Fruit fly (Drosophila melanogaster): ENCODE measurements around the gene CG3473.

Gene CG3473

dm6 chr2L:14536730-14537427, 26.6 kb downstream of the CG3473 start (continued):
- TF ChIP-seq CG13123 (GFP tag; optimal IDR thresholded peaks at IDR 0.05) (no peak), CG6272 (GFP tag; IDR thresholded peaks at IDR 0.05) (no peak), CG7963 (GFP tag; IDR thresholded peaks at IDR 0.05; ENCODE audit: partially characterized antibody) (no peak), Spps (tag; optimal IDR thresholded peaks at IDR 0.05) (no peak), CG6813 (GFP tag; optimal IDR thresholded peaks at IDR 0.05) (no peak), caup (GFP tag; optimal IDR thresholded peaks at IDR 0.05; ENCODE audit: severe bottlenecking) (no peak), CG15696 (tag; optimal IDR thresholded peaks at IDR 0.05) (no peak), BEAF-32 (GFP tag; optimal IDR thresholded peaks at IDR 0.05) (no peak), dati (GFP tag; IDR thresholded peaks at IDR 0.05) (no peak), aop (GFP tag; IDR thresholded peaks at IDR 0.05) (0 out of 2 replicates have a peak, but pooled peaks have one; percentile 36), CG6854 (GFP tag; optimal IDR thresholded peaks at IDR 0.05) (no peak), sd (tag; optimal IDR thresholded peaks at IDR 0.05) (peak; percentile 71), Dref (GFP tag; IDR thresholded peaks at IDR 0.05) (no peak), CG2120 (GFP tag; optimal IDR thresholded peaks at IDR 0.05) (no peak), CG12744 (GFP tag; optimal IDR thresholded peaks at IDR 0.05) (no peak), mam (GFP tag; optimal IDR thresholded peaks at IDR 0.05) (no peak), z (GFP tag; IDR thresholded peaks at IDR 0.05) (no peak), Sox102F (GFP tag; optimal IDR thresholded peaks at IDR 0.05) (no peak), ash1 (GFP tag; optimal IDR thresholded peaks at IDR 0.05) (no peak), rib (GFP tag; IDR thresholded peaks at IDR 0.05) (peak; percentile 72), trem (tag; optimal IDR thresholded peaks at IDR 0.05) (no peak), CG18619 (GFP tag; optimal IDR thresholded peaks at IDR 0.05) (no peak), hbn (GFP tag; IDR thresholded peaks at IDR 0.05; ENCODE audit: partially characterized antibody) (no peak), fru (optimal IDR thresholded peaks at IDR 0.05) (no peak), eve (GFP tag; optimal IDR thresholded peaks at IDR 0.05) (no peak), ftz-f1 (GFP tag; optimal IDR thresholded peaks at IDR 0.05) (no peak), NFAT (GFP tag; IDR thresholded peaks at IDR 0.05) (no peak), CG12769 (tag; optimal IDR thresholded peaks at IDR 0.05) (peak; percentile 69), Camta (GFP tag; optimal IDR thresholded peaks at IDR 0.05) (no peak), twi (tag; optimal IDR thresholded peaks at IDR 0.05) (peak; percentile 55), HLH4C (GFP tag; IDR thresholded peaks at IDR 0.05; ENCODE audit: partially characterized antibody) (no peak), Dbx (GFP tag; IDR thresholded peaks at IDR 0.05) (no peak), sug (tag; optimal IDR thresholded peaks at IDR 0.05) (no peak), schlank (tag; optimal IDR thresholded peaks at IDR 0.05) (no peak)

- no peak for TF ChIP-seq CG18764 (GFP tag; optimal IDR thresholded peaks at IDR 0.05)
- no peak for TF ChIP-seq CG18619 (GFP tag; optimal IDR thresholded peaks at IDR 0.05)
- TF ChIP-seq dati (GFP tag; IDR thresholded peaks at IDR 0.05): no peak
- peak; percentile 32 for TF ChIP-seq kni (GFP tag; optimal IDR thresholded peaks at IDR 0.05)
- 0 out of 2 replicates have a peak, but pooled peaks have one; percentile 25 for TF ChIP-seq Lim3 (GFP tag; IDR thresholded peaks at IDR 0.05)
- TF ChIP-seq run (tag; optimal IDR thresholded peaks at IDR 0.05): peak; percentile 25
- TF ChIP-seq lab (GFP tag; optimal IDR thresholded peaks at IDR 0.05): peak; percentile 22
- peak; percentile 55 for TF ChIP-seq tup (GFP tag; optimal IDR thresholded peaks at IDR 0.05)
- TF ChIP-seq Deaf1 (tag; optimal IDR thresholded peaks at IDR 0.05): no peak
- no peak for TF ChIP-seq slp2 (GFP tag; optimal IDR thresholded peaks at IDR 0.05)
- TF ChIP-seq sc (optimal IDR thresholded peaks at IDR 0.05): no peak
- TF ChIP-seq sc (GFP tag; optimal IDR thresholded peaks at IDR 0.05): no peak
- TF ChIP-seq CG11504 (tag; optimal IDR thresholded peaks at IDR 0.05): peak; percentile 10
- TF ChIP-seq Vsx1 (GFP tag; optimal IDR thresholded peaks at IDR 0.05): peak; percentile 67
- peak; percentile 78 for TF ChIP-seq vnd (GFP tag; IDR thresholded peaks at IDR 0.05; ENCODE audit: partially characterized antibody)
- peak; percentile 36 for TF ChIP-seq Ets65A (GFP tag)
- TF ChIP-seq CoRest (tag; optimal IDR thresholded peaks at IDR 0.05): peak; percentile 0
Observed at dm6 chr2L:14533419-14534253, 29.9 kb downstream of the CG3473 start.

Data from whole organism, embryonic.